Fruit fly (Drosophila melanogaster): ENCODE results near the gene D19B.

dm6 chr3L:6162483-6163128 is 22.1 kb downstream of the D19B start, which contains the start of gene Prdm13:
- no peak for TF ChIP-seq CG8478 (optimal IDR thresholded peaks at IDR 0.05)
- TF ChIP-seq pan (optimal IDR thresholded peaks at IDR 0.05) = no peak
- no peak for TF ChIP-seq psq (optimal IDR thresholded peaks at IDR 0.05)
- no peak for TF ChIP-seq usp (GFP tag; optimal IDR thresholded peaks at IDR 0.05)
- TF ChIP-seq EcR (GFP tag; optimal IDR thresholded peaks at IDR 0.05) = no peak
